Worm (Caenorhabditis elegans) whole organism, L3 larva: ENCODE measurements around the gene F57C12.2.

Experiments used
- ZK546.5 ChIP-seq: sonication (generic microtip); optimal IDR thresholded peaks from 2 replicates; lab custom pipeline; 2017; ENCODE audit warnings: missing biosample characterization, missing genetic modification characterization
- aly-2 ChIP-seq: fragments of 150-350 bp; optimal IDR thresholded peaks from 2 replicates; lab custom pipeline; 2014; ENCODE audit warnings: missing biosample characterization, missing genetic modification characterization
- ceh-16 ChIP-seq: sonication (generic microtip); optimal IDR thresholded peaks from 2 replicates; lab custom pipeline; 2017; ENCODE audit warnings: missing biosample characterization, missing genetic modification characterization
- ceh-28 ChIP-seq: fragments of 150-350 bp; optimal IDR thresholded peaks from 2 replicates; lab custom pipeline; 2014; ENCODE audit warnings: missing biosample characterization, missing genetic modification reagents, missing genetic modification characterization
- ceh-82 ChIP-seq: fragments of 150-350 bp; optimal IDR thresholded peaks from 2 replicates; lab custom pipeline; 2014; ENCODE audit warnings: missing biosample characterization, missing genetic modification characterization
- ceh-9 ChIP-seq: sonication (generic microtip); optimal IDR thresholded peaks from 2 replicates; lab custom pipeline; 2018; ENCODE audit warnings: missing biosample characterization, missing genetic modification characterization
- daf-12 ChIP-seq: fragments of 150-350 bp; optimal IDR thresholded peaks from 2 replicates; lab custom pipeline; 2014; ENCODE audit warnings: missing biosample characterization, missing genetic modification reagents, missing genetic modification characterization
- egl-27 ChIP-seq: sonication (generic microtip); optimal IDR thresholded peaks from 4 replicates; lab custom pipeline; 2017; ENCODE audit warnings: missing biosample characterization, missing genetic modification reagents, missing genetic modification characterization
- elt-1 ChIP-seq: fragments of 150-350 bp; optimal IDR thresholded peaks from 2 replicates; lab custom pipeline; 2014; ENCODE audit warnings: missing biosample characterization, missing genetic modification characterization
- elt-2 ChIP-seq: sonication (generic microtip); optimal IDR thresholded peaks from 2 replicates; lab custom pipeline; 2016; ENCODE audit warnings: missing genetic modification reagents, mild to moderate bottlenecking, missing genetic modification characterization, missing compliant biosample characterization
- elt-3 ChIP-seq, 3 experiments: fragments of 150-350 bp in 1 of 3; sonication (generic microtip) in 2 of 3; optimal IDR thresholded peaks; 2 replicates in 2 of 3; 4 replicates in 1 of 3; lab custom pipeline; 2014 to 2017; ENCODE audit warnings: missing biosample characterization in 3 of 3, missing genetic modification characterization in 3 of 3
- fkh-10 ChIP-seq: sonication (generic microtip); optimal IDR thresholded peaks from 2 replicates; lab custom pipeline; 2017; ENCODE audit warnings: missing biosample characterization, missing genetic modification reagents, missing genetic modification characterization
- fkh-2 ChIP-seq: fragments of 150-350 bp; optimal IDR thresholded peaks from 2 replicates; lab custom pipeline; 2014; ENCODE audit warnings: missing biosample characterization, missing genetic modification reagents, missing genetic modification characterization
- lin-15B ChIP-seq: fragments of 150-350 bp; optimal IDR thresholded peaks from 2 replicates; lab custom pipeline; 2014; ENCODE audit warnings: missing biosample characterization, missing genetic modification characterization
- lin-39 ChIP-seq: fragments of 150-350 bp; optimal IDR thresholded peaks from 2 replicates; lab custom pipeline; 2018; ENCODE audit warnings: missing biosample characterization, missing genetic modification reagents, missing genetic modification characterization
- lsy-12 ChIP-seq: sonication (generic microtip); optimal IDR thresholded peaks from 2 replicates; lab custom pipeline; 2016; ENCODE audit warnings: mild to moderate bottlenecking, missing genetic modification characterization, missing compliant biosample characterization
- mdl-1 ChIP-seq: fragments of 150-350 bp; optimal IDR thresholded peaks from 2 replicates; lab custom pipeline; 2014; ENCODE audit warnings: missing biosample characterization, missing genetic modification characterization
- mml-1 ChIP-seq: fragments of 150-350 bp; sonication (generic microtip); optimal IDR thresholded peaks from 3 replicates; lab custom pipeline; 2014; ENCODE audit warnings: missing biosample characterization, missing genetic modification characterization
- nfya-1 ChIP-seq: sonication (generic microtip); optimal IDR thresholded peaks from 2 replicates; lab custom pipeline; 2017; ENCODE audit warnings: missing genetic modification characterization, mild to moderate bottlenecking, missing compliant biosample characterization, antibody characterized with exemption, moderate library complexity; ENCODE audit not compliant: insufficient read depth
- nhr-12 ChIP-seq: fragments of 150-350 bp; optimal IDR thresholded peaks from 2 replicates; lab custom pipeline; 2014; ENCODE audit warnings: missing biosample characterization, missing genetic modification characterization
- nhr-23 ChIP-seq: fragments of 150-350 bp; optimal IDR thresholded peaks from 2 replicates; lab custom pipeline; 2014; ENCODE audit warnings: missing biosample characterization, missing genetic modification reagents, missing genetic modification characterization
- nhr-237 ChIP-seq: fragments of 150-350 bp; optimal IDR thresholded peaks from 2 replicates; lab custom pipeline; 2014; ENCODE audit warnings: missing biosample characterization, missing genetic modification characterization
- nhr-25 ChIP-seq: sonication (generic microtip); optimal IDR thresholded peaks from 2 replicates; lab custom pipeline; 2017; ENCODE audit warnings: missing biosample characterization, missing genetic modification characterization
- nhr-28 ChIP-seq: fragments of 150-350 bp; optimal IDR thresholded peaks from 2 replicates; lab custom pipeline; 2014; ENCODE audit warnings: missing biosample characterization, missing genetic modification characterization
- nhr-43 ChIP-seq: sonication (generic microtip); optimal IDR thresholded peaks from 2 replicates; lab custom pipeline; 2016; ENCODE audit warnings: mild to moderate bottlenecking, missing genetic modification characterization, missing compliant biosample characterization; ENCODE audit not compliant: poor library complexity, severe bottlenecking
- pha-4 ChIP-seq: fragments of 150-350 bp; optimal IDR thresholded peaks from 2 replicates; lab custom pipeline; 2014; ENCODE audit warnings: missing biosample characterization, missing genetic modification reagents, missing genetic modification characterization
- pqm-1 ChIP-seq: fragments of 150-350 bp; optimal IDR thresholded peaks from 2 replicates; lab custom pipeline; 2017; ENCODE audit warnings: missing biosample characterization, missing genetic modification characterization, inconsistent platforms
- skn-1 ChIP-seq: fragments of 150-350 bp; optimal IDR thresholded peaks from 2 replicates; lab custom pipeline; 2014; ENCODE audit warnings: missing biosample characterization, missing genetic modification characterization
- snpc-4 ChIP-seq: fragments of 150-350 bp; optimal IDR thresholded peaks from 2 replicates; lab custom pipeline; 2014; ENCODE audit warnings: missing biosample characterization, missing genetic modification characterization
- unc-62 ChIP-seq: fragments of 150-350 bp; sonication (generic microtip); optimal IDR thresholded peaks from 4 replicates; lab custom pipeline; 2014; ENCODE audit warnings: missing biosample characterization, missing genetic modification reagents, missing genetic modification characterization
- zag-1 ChIP-seq: fragments of 150-350 bp; optimal IDR thresholded peaks from 2 replicates; lab custom pipeline; 2014; ENCODE audit warnings: missing biosample characterization, missing genetic modification characterization
- ztf-11 ChIP-seq: fragments of 150-350 bp; optimal IDR thresholded peaks from 2 replicates; lab custom pipeline; 2014; ENCODE audit warnings: missing biosample characterization, missing genetic modification characterization

The F57C12.2 gene

ce11 chrX:529386-529785 lies 21.8 kb downstream of the F57C12.2 start:
- TF ChIP-seq aly-2 (tag; lab: Kevin White, UChicago) (no peak), lin-39 (no peak), ztf-11 (tag; lab: Kevin White, UChicago) (no peak), egl-27 (tag; lab: Kevin White, UChicago) (no peak), nhr-237 (no peak), elt-1 (tag; lab: Kevin White, UChicago) (no peak), nhr-25 (tag; lab: Kevin White, UChicago) (no peak), elt-2 (tag; lab: Kevin White, UChicago) (no peak), fkh-10 (GFP tag; lab: Kevin White, UChicago) (no peak), pqm-1 (tag; lab: Kevin White, UChicago) (no peak), nhr-23 (tag; lab: Kevin White, UChicago) (no peak), fkh-2 (no peak), pha-4 (tag; lab: Kevin White, UChicago) (no peak), ZK546.5 (tag; lab: Kevin White, UChicago) (no peak), ceh-16 (tag; lab: Kevin White, UChicago) (no peak), ceh-9 (tag; lab: Kevin White, UChicago) (no peak), skn-1 (tag; lab: Kevin White, UChicago) (no peak)

ce11 chrX:528761-529160 lies 22.4 kb downstream of the F57C12.2 start:
- TF ChIP-seq nfya-1 (tag; lab: Kevin White, UChicago), result no peak

ce11 chrX:527663-528062 lies 23.5 kb downstream of the F57C12.2 start:
- peak; percentile 25 for TF ChIP-seq pqm-1 (tag; lab: Kevin White, UChicago)
- peak; percentile 67 for TF ChIP-seq elt-2 (tag; lab: Kevin White, UChicago)
- no peak for TF ChIP-seq zag-1 (tag; lab: Kevin White, UChicago)

- TF ChIP-seq ztf-11 (tag; lab: Kevin White, UChicago), result no peak
- no peak for TF ChIP-seq lin-15B (tag; lab: Kevin White, UChicago)
- TF ChIP-seq pha-4 (tag; lab: Kevin White, UChicago), result no peak
- no peak for TF ChIP-seq zag-1 (tag; lab: Kevin White, UChicago)
- TF ChIP-seq mml-1 (tag; lab: Kevin White, UChicago), result no peak
- TF ChIP-seq ceh-16 (tag; lab: Kevin White, UChicago), result no peak
- no peak for TF ChIP-seq fkh-10 (GFP tag; lab: Kevin White, UChicago)
- TF ChIP-seq ceh-82 (tag; lab: Kevin White, UChicago), result no peak
- no peak for TF ChIP-seq lin-39
- TF ChIP-seq egl-27 (tag; lab: Kevin White, UChicago), result no peak
- TF ChIP-seq nhr-28, result no peak
- TF ChIP-seq fkh-2, result no peak
- TF ChIP-seq snpc-4 (tag; lab: Kevin White, UChicago), result no peak
- no peak for TF ChIP-seq nhr-12 (tag; lab: Kevin White, UChicago)
- no peak for TF ChIP-seq aly-2 (tag; lab: Kevin White, UChicago)
These were observed 26.7 kb downstream of the F57C12.2 start for ce11 chrX:524498-524897.

ce11 chrX:520881-521280 lies 30.3 kb downstream of the F57C12.2 start, which contains the start of gene B0310.3:
Gene B0310.3, minus strand, starts transcription at chrX:520981.
- no peak for TF ChIP-seq ceh-28 (tag; lab: Kevin White, UChicago)
- TF ChIP-seq nfya-1 (tag; lab: Kevin White, UChicago), result no peak
- no peak for TF ChIP-seq nhr-23 (tag; lab: Kevin White, UChicago)
- TF ChIP-seq nhr-43 (tag; lab: Kevin White, UChicago), result no peak
- no peak for TF ChIP-seq lsy-12
- TF ChIP-seq mdl-1 (tag; lab: Kevin White, UChicago), result no peak
- no peak for TF ChIP-seq daf-12 (tag; lab: Kevin White, UChicago)
- no peak for TF ChIP-seq nhr-237
- TF ChIP-seq lin-15B (tag; lab: Kevin White, UChicago), result no peak
- no peak for TF ChIP-seq unc-62 (GFP tag; lab: Kevin White, UChicago)
- TF ChIP-seq mml-1 (tag; lab: Kevin White, UChicago), result no peak
- TF ChIP-seq elt-1 (tag; lab: Kevin White, UChicago), result no peak
- no peak for TF ChIP-seq elt-3 (tag; optimal IDR thresholded peaks at IDR 0.05; lab: Kevin White, UChicago)
- no peak for TF ChIP-seq egl-27 (tag; lab: Kevin White, UChicago)
- no peak for TF ChIP-seq ceh-16 (tag; lab: Kevin White, UChicago)
- TF ChIP-seq, all 47 proteins: peak for 0
